Fruit fly (Drosophila melanogaster) whole organism, embryonic: ENCODE data around the gene CG42366.

ENCODE experiments used
- B-H2 ChIP-seq: fragments of 200-800 bp; sonication (Bioruptor generic); optimal IDR thresholded peaks from 2 replicates; lab custom pipeline; 2018; ENCODE audit warnings: missing biosample characterization, mild to moderate bottlenecking, missing genetic modification characterization
- CG10267 ChIP-seq: fragments of 200-800 bp; sonication (Bioruptor generic); optimal IDR thresholded peaks from 2 replicates; lab custom pipeline; 2018; ENCODE audit warnings: missing biosample characterization, mild to moderate bottlenecking, missing genetic modification characterization, moderate library complexity
- CG10321 ChIP-seq: fragments of 200-800 bp; sonication (Bioruptor generic); IDR thresholded peaks from 2 replicates; pipeline ENCODE4 v1.3.6; 2022; ENCODE audit warnings: missing biosample characterization, missing genetic modification characterization
- CG10979 ChIP-seq: fragments of 200-800 bp; sonication (Bioruptor generic); optimal IDR thresholded peaks from 2 replicates; lab custom pipeline; 2018; ENCODE audit warnings: missing biosample characterization, mild to moderate bottlenecking, missing genetic modification characterization, moderate library complexity
- CG11723 ChIP-seq: fragments of 200-800 bp; sonication (Bioruptor generic); optimal IDR thresholded peaks from 2 replicates; lab custom pipeline; 2017; ENCODE audit warnings: missing biosample characterization, mild to moderate bottlenecking, missing genetic modification characterization
- CG12236 ChIP-seq: fragments of 200-800 bp; sonication (Bioruptor generic); optimal IDR thresholded peaks from 2 replicates; lab custom pipeline; 2016; ENCODE audit warnings: missing biosample characterization, missing genetic modification characterization
- CG13775 ChIP-seq: fragments of 200-800 bp; sonication (Bioruptor generic); optimal IDR thresholded peaks from 3 replicates; lab custom pipeline; 2017; ENCODE audit warnings: missing biosample characterization, mild to moderate bottlenecking, missing genetic modification characterization
- CG16779 ChIP-seq: fragments of 200-800 bp; sonication (Bioruptor generic); IDR thresholded peaks from 2 replicates; pipeline ENCODE4 v1.3.6; 2022; ENCODE audit warnings: missing biosample characterization, missing genetic modification characterization
- CG17568 ChIP-seq: fragments of 200-800 bp; sonication (Bioruptor generic); optimal IDR thresholded peaks from 2 replicates; lab custom pipeline; 2018; ENCODE audit warnings: missing biosample characterization, mild to moderate bottlenecking, missing genetic modification characterization, moderate library complexity
- CG18599 ChIP-seq: fragments of 200-800 bp; sonication (Bioruptor generic); optimal IDR thresholded peaks from 3 replicates; lab custom pipeline; 2017; ENCODE audit warnings: missing biosample characterization, missing genetic modification characterization, mild to moderate bottlenecking, moderate library complexity, missing genetic modification reagents
- CG2116 ChIP-seq: fragments of 200-800 bp; sonication (Bioruptor generic); optimal IDR thresholded peaks from 3 replicates; lab custom pipeline; 2018; ENCODE audit warnings: missing biosample characterization, mild to moderate bottlenecking, missing genetic modification characterization
- CG4360 ChIP-seq: fragments of 200-800 bp; sonication (Bioruptor generic); IDR thresholded peaks from 2 replicates; pipeline ENCODE4 v1.3.6; 2022; ENCODE audit warnings: missing biosample characterization, missing genetic modification characterization
- CG4820 ChIP-seq: fragments of 200-800 bp; sonication (Bioruptor generic); optimal IDR thresholded peaks from 3 replicates; lab custom pipeline; 2016; ENCODE audit warnings: missing biosample characterization, missing genetic modification characterization
- CG5953 ChIP-seq: fragments of 200-800 bp; sonication (Bioruptor generic); IDR thresholded peaks from 2 replicates; pipeline ENCODE4 v1.3.6; 2022; ENCODE audit warnings: missing biosample characterization, missing genetic modification characterization
- CG6765 ChIP-seq: fragments of 200-800 bp; sonication (Bioruptor generic); optimal IDR thresholded peaks from 3 replicates; lab custom pipeline; 2017; ENCODE audit warnings: missing biosample characterization, mild to moderate bottlenecking, missing genetic modification characterization
- CG6791 ChIP-seq: fragments of 200-800 bp; sonication (Bioruptor generic); IDR thresholded peaks from 3 replicates; pipeline ENCODE4 v1.3.6; 2022; ENCODE audit warnings: missing biosample characterization, missing genetic modification characterization; ENCODE audit not compliant: partially characterized antibody
- Dek ChIP-seq: fragments of 200-800 bp; sonication (Bioruptor generic); optimal IDR thresholded peaks from 3 replicates; lab custom pipeline; 2019; ENCODE audit warnings: missing biosample characterization, mild to moderate bottlenecking, missing genetic modification characterization, moderate library complexity
- Drgx ChIP-seq: fragments of 200-800 bp; sonication (Bioruptor generic); IDR thresholded peaks from 2 replicates; pipeline ENCODE4 v1.3.6; 2022; ENCODE audit warnings: missing biosample characterization, missing genetic modification characterization
- HLH4C ChIP-seq: fragments of 200-800 bp; sonication (Bioruptor generic); IDR thresholded peaks from 3 replicates; pipeline ENCODE4 v1.3.6; 2022; ENCODE audit warnings: missing biosample characterization, missing genetic modification characterization; ENCODE audit not compliant: partially characterized antibody
- Hmx ChIP-seq: fragments of 200-800 bp; sonication (Bioruptor generic); optimal IDR thresholded peaks from 2 replicates; lab custom pipeline; 2016; ENCODE audit warnings: missing biosample characterization, missing genetic modification characterization
- Hr39 ChIP-seq: fragments of >200 bp; optimal IDR thresholded peaks from 2 replicates; lab custom pipeline; 2017
- Hr78 ChIP-seq, 2 experiments: fragments of 200-800 bp in 1 of 2; fragments of >200 bp in 1 of 2; sonication (Bioruptor generic) in 1 of 2; optimal IDR thresholded peaks; 2 replicates each; lab custom pipeline; 2017 to 2019; ENCODE audit warnings: missing biosample characterization in 2 of 2, missing genetic modification characterization in 2 of 2, mild to moderate bottlenecking in 1 of 2, moderate library complexity in 1 of 2
- Jarid2 ChIP-seq: fragments of 200-800 bp; sonication (Bioruptor generic); optimal IDR thresholded peaks from 3 replicates; lab custom pipeline; 2017; ENCODE audit warnings: mild to moderate bottlenecking, missing biosample characterization, missing genetic modification reagents, missing genetic modification characterization
- Xbp1 ChIP-seq: fragments of 200-800 bp; sonication (Bioruptor generic); optimal IDR thresholded peaks from 3 replicates; lab custom pipeline; 2016; ENCODE audit warnings: missing biosample characterization, mild to moderate bottlenecking, missing genetic modification characterization
- bcd ChIP-seq: fragments of 200-800 bp; sonication (Bioruptor generic); optimal IDR thresholded peaks from 2 replicates; lab custom pipeline; 2017; ENCODE audit warnings: missing biosample characterization, mild to moderate bottlenecking, missing genetic modification characterization
- caup ChIP-seq: fragments of 200-800 bp; sonication (Bioruptor generic); optimal IDR thresholded peaks from 3 replicates; lab custom pipeline; 2017; ENCODE audit warnings: missing biosample characterization, mild to moderate bottlenecking, missing genetic modification characterization, moderate library complexity; ENCODE audit not compliant: severe bottlenecking
- eyg ChIP-seq: fragments of 200-800 bp; sonication (Bioruptor generic); optimal IDR thresholded peaks from 3 replicates; lab custom pipeline; 2016; ENCODE audit warnings: missing biosample characterization, missing genetic modification characterization
- gcm2 ChIP-seq: fragments of 200-800 bp; sonication (Bioruptor generic); optimal IDR thresholded peaks from 2 replicates; lab custom pipeline; 2016; ENCODE audit warnings: missing biosample characterization, missing genetic modification characterization
- gem ChIP-seq: fragments of 200-800 bp; sonication (Bioruptor generic); optimal IDR thresholded peaks from 2 replicates; lab custom pipeline; 2019; ENCODE audit warnings: missing biosample characterization, mild to moderate bottlenecking, missing genetic modification characterization, moderate library complexity
- grn ChIP-seq: fragments of 200-800 bp; sonication (Bioruptor generic); optimal IDR thresholded peaks from 3 replicates; lab custom pipeline; 2017; ENCODE audit warnings: missing biosample characterization, missing genetic modification characterization
- insv ChIP-seq, 2 experiments: fragments of 200-800 bp; sonication (Bioruptor generic); optimal IDR thresholded peaks; 3 replicates each; lab custom pipeline; 2016 to 2018; ENCODE audit warnings: missing biosample characterization in 2 of 2, missing genetic modification characterization in 2 of 2
- knrl ChIP-seq: fragments of 200-800 bp; sonication (Bioruptor generic); IDR thresholded peaks from 3 replicates; pipeline ENCODE4 v1.3.6; 2022; ENCODE audit warnings: missing biosample characterization, missing genetic modification characterization; ENCODE audit not compliant: partially characterized antibody
- lov ChIP-seq, 2 experiments: fragments of 200-800 bp in 1 of 2; fragments of >200 bp in 1 of 2; sonication (Bioruptor generic) in 1 of 2; IDR thresholded peaks in 1 of 2; optimal IDR thresholded peaks in 1 of 2; 2 replicates in 1 of 2; 3 replicates in 1 of 2; pipeline versions ENCODE4 v1.3.6 to Lab custom; 2017 to 2022; ENCODE audit warnings: missing biosample characterization in 1 of 2, missing genetic modification characterization in 1 of 2
- maf-S ChIP-seq: fragments of 200-800 bp; sonication (Bioruptor generic); optimal IDR thresholded peaks from 2 replicates; lab custom pipeline; 2016; ENCODE audit warnings: missing biosample characterization, missing genetic modification characterization
- mld ChIP-seq: fragments of 200-800 bp; sonication (Bioruptor generic); IDR thresholded peaks from 3 replicates; pipeline ENCODE4 v1.3.6; 2022; ENCODE audit warnings: missing biosample characterization, missing genetic modification characterization; ENCODE audit not compliant: partially characterized antibody
- nom ChIP-seq: fragments of 200-800 bp; sonication (Bioruptor generic); optimal IDR thresholded peaks from 2 replicates; lab custom pipeline; 2017; ENCODE audit warnings: missing biosample characterization, missing genetic modification characterization, mild to moderate bottlenecking, moderate library complexity, missing genetic modification reagents
- pan ChIP-seq, 4 experiments: fragments of >200 bp in 3 of 4; fragments of 200-800 bp in 1 of 4; sonication (Bioruptor generic) in 1 of 4; optimal IDR thresholded peaks in 3 of 4; IDR thresholded peaks in 1 of 4; 2 replicates each; pipeline versions ENCODE4 v1.3.6 to Lab custom; 2017 to 2022; ENCODE audit warnings: missing biosample characterization in 2 of 4, missing genetic modification characterization in 2 of 4, mixed read lengths in 1 of 4
- pho ChIP-seq: fragments of 200-800 bp; sonication (Bioruptor generic); optimal IDR thresholded peaks from 2 replicates; lab custom pipeline; 2016; ENCODE audit warnings: missing biosample characterization, missing genetic modification characterization
- pita ChIP-seq: fragments of 200-800 bp; sonication (Bioruptor generic); optimal IDR thresholded peaks from 2 replicates; lab custom pipeline; 2017; ENCODE audit warnings: missing biosample characterization, mild to moderate bottlenecking, missing genetic modification characterization
- rib ChIP-seq: fragments of 200-800 bp; sonication (Bioruptor generic); IDR thresholded peaks from 2 replicates; pipeline ENCODE4 v1.3.6; 2022; ENCODE audit warnings: missing biosample characterization, missing genetic modification characterization
- salm ChIP-seq: fragments of 200-800 bp; sonication (Bioruptor generic); optimal IDR thresholded peaks from 2 replicates; lab custom pipeline; 2018; ENCODE audit warnings: missing biosample characterization, mild to moderate bottlenecking, missing genetic modification characterization
- seq ChIP-seq: fragments of 200-800 bp; sonication (Bioruptor generic); IDR thresholded peaks from 2 replicates; pipeline ENCODE4 v1.3.6; 2022; ENCODE audit warnings: missing biosample characterization, missing genetic modification characterization
- sna ChIP-seq: fragments of 200-800 bp; sonication (Bioruptor generic); IDR thresholded peaks from 2 replicates; pipeline ENCODE4 v1.3.6; 2022; ENCODE audit warnings: missing biosample characterization, missing genetic modification characterization; ENCODE audit not compliant: partially characterized antibody
- sr ChIP-seq: fragments of 200-800 bp; sonication (Bioruptor generic); IDR thresholded peaks from 3 replicates; pipeline ENCODE4 v1.3.6; 2022; ENCODE audit warnings: missing biosample characterization, missing genetic modification characterization
- ssp ChIP-seq: fragments of 200-800 bp; sonication (Bioruptor generic); IDR thresholded peaks from 2 replicates; pipeline ENCODE4 v1.3.6; 2022; ENCODE audit warnings: missing biosample characterization, missing genetic modification characterization
- sug ChIP-seq: fragments of 200-800 bp; optimal IDR thresholded peaks from 2 replicates; lab custom pipeline; 2019; ENCODE audit warnings: missing biosample characterization, mild to moderate bottlenecking, missing genetic modification characterization, moderate library complexity

Gene CG42366

dm6 chr2L:9915011-9915850 lies 9.7 kb upstream of the CG42366 start, which contains the start of gene yip2 (continued):
- TF ChIP-seq Dek (tag; lab: Kevin White, UChicago) (peak; percentile 75), Xbp1 (GFP tag; lab: Kevin White, UChicago) (peak; percentile 76), CG10321 (GFP tag; lab: Robert Waterston, UW) (peak; percentile 42; the same call in 1 of the 2 replicates), lov (optimal IDR thresholded peaks at IDR 0.05; lab: Kevin White, UChicago) (no peak), lov (GFP tag; IDR thresholded peaks at IDR 0.05; lab: Robert Waterston, UW) (no peak), CG6791 (GFP tag; lab: Robert Waterston, UW) (no peak), CG16779 (GFP tag; lab: Robert Waterston, UW) (0 out of 2 replicates have a peak, but pooled peaks have one; percentile 12), rib (GFP tag; lab: Robert Waterston, UW) (peak; percentile 68; the same call in 1 of the 2 replicates), caup (GFP tag; lab: Kevin White, UChicago) (peak; percentile 55), gcm2 (GFP tag; lab: Kevin White, UChicago) (no peak), pho (GFP tag; lab: Kevin White, UChicago) (peak; percentile 58), Jarid2 (GFP tag; lab: Kevin White, UChicago) (peak; percentile 48), CG18599 (GFP tag; lab: Kevin White, UChicago) (peak; percentile 73), CG17568 (GFP tag; lab: Kevin White, UChicago) (peak; percentile 55), CG4360 (GFP tag; lab: Robert Waterston, UW) (no peak), eyg (GFP tag; lab: Kevin White, UChicago) (peak; percentile 34), Hmx (GFP tag; lab: Kevin White, UChicago) (peak; percentile 26), gem (peak; percentile 76), seq (GFP tag; lab: Robert Waterston, UW) (peak; percentile 46; the same call in 1 of the 2 replicates), HLH4C (no peak), ssp (GFP tag; lab: Robert Waterston, UW) (no peak), pita (GFP tag; lab: Kevin White, UChicago) (no peak), sna (no peak), grn (peak; percentile 78), Hr78 (GFP tag; optimal IDR thresholded peaks at IDR 0.05; lab: Kevin White, UChicago) (peak in 1 of 2 experiments; percentile 33), CG4820 (no peak), Drgx (peak; percentile 95), CG5953 (GFP tag; lab: Robert Waterston, UW) (no peak), bcd (GFP tag; lab: Kevin White, UChicago) (peak; percentile 46), B-H2 (GFP tag; lab: Kevin White, UChicago) (peak; percentile 66), salm (tag; lab: Kevin White, UChicago) (peak; percentile 29), mld (GFP tag; lab: Robert Waterston, UW) (0 out of 3 replicates have a peak, but pooled peaks have one; percentile 33), nom (peak; percentile 100), insv (GFP tag; optimal IDR thresholded peaks at IDR 0.05; lab: Kevin White, UChicago) (no peak), pan (optimal IDR thresholded peaks at IDR 0.05; lab: Kevin White, UChicago) (no peak), pan (GFP tag; optimal IDR thresholded peaks at IDR 0.05 in 1 of 2, IDR thresholded peaks at IDR 0.05 in 1 of 2) (peak in 1 of 2 experiments; percentile 71), CG10267 (tag; lab: Kevin White, UChicago) (peak; percentile 36), CG12236 (GFP tag; lab: Kevin White, UChicago) (peak; percentile 17), sr (no peak), knrl (GFP tag; lab: Robert Waterston, UW) (no peak), CG13775 (GFP tag; lab: Kevin White, UChicago) (peak; percentile 17), sug (tag; lab: Kevin White, UChicago) (peak; percentile 95), CG2116 (peak; percentile 21), Hr39 (lab: Kevin White, UChicago) (no peak), maf-S (GFP tag; lab: Kevin White, UChicago) (peak; percentile 42), CG10979 (peak; percentile 34), CG11723 (GFP tag; lab: Kevin White, UChicago) (peak; percentile 33), CG6765 (GFP tag; lab: Kevin White, UChicago) (peak; percentile 72)
